Worm (Caenorhabditis elegans): ENCODE measurements around the gene ints-11.

ints-11 gene

ce11 chrII:8106921-8107695, 36.2 kb downstream of the ints-11 start, which contains the start of the genes chst-1 and C41C4.9 (continued):
- TF ChIP-seq C04F5.9 (tag; optimal IDR thresholded peaks at IDR 0.05): no peak
- no peak for TF ChIP-seq ceh-63 (GFP tag; optimal IDR thresholded peaks at IDR 0.05)
- TF ChIP-seq grh-1 (GFP tag; IDR thresholded peaks at IDR 0.05): no peak
- peak; percentile 76 for TF ChIP-seq skn-1 (tag; optimal IDR thresholded peaks at IDR 0.05)
- no peak for TF ChIP-seq hpl-2 (GFP tag; optimal IDR thresholded peaks at IDR 0.05)
- TF ChIP-seq aly-2 (tag; optimal IDR thresholded peaks at IDR 0.05): peak; percentile 37
- TF ChIP-seq ceh-88 (GFP tag; IDR thresholded peaks at IDR 0.05): no peak
- peak; percentile 65 for TF ChIP-seq dsc-1 (tag; optimal IDR thresholded peaks at IDR 0.05)
- TF ChIP-seq rnt-1 (tag; optimal IDR thresholded peaks at IDR 0.05): peak; percentile 84
- peak; percentile 56 for TF ChIP-seq nhr-19 (GFP tag; conservative IDR thresholded peaks at IDR 0.05)
- TF ChIP-seq ceh-8 (GFP tag; optimal IDR thresholded peaks at IDR 0.05): peak; percentile 23
- peak; percentile 69 for TF ChIP-seq mep-1 (tag; optimal IDR thresholded peaks at IDR 0.05)
- peak in 1 of 2 experiments; percentile 35 for TF ChIP-seq egl-27 (tag; optimal IDR thresholded peaks at IDR 0.05)
- TF ChIP-seq zag-1 (tag; optimal IDR thresholded peaks at IDR 0.05): no peak
- TF ChIP-seq hlh-17 (GFP tag; optimal IDR thresholded peaks at IDR 0.05; ENCODE audit: borderline replicate concordance): no peak
- peak; percentile 55 for TF ChIP-seq unc-130 (tag; optimal IDR thresholded peaks at IDR 0.05)
- TF ChIP-seq ama-1 (optimal IDR thresholded peaks at IDR 0.05): no peak
- peak; percentile 34 for TF ChIP-seq lin-14 (GFP tag; optimal IDR thresholded peaks at IDR 0.05)
- TF ChIP-seq sup-37 (GFP tag; optimal IDR thresholded peaks at IDR 0.05): no peak
- TF ChIP-seq ztf-11 (tag; optimal IDR thresholded peaks at IDR 0.05): peak in 1 of 2 experiments; percentile 44
- TF ChIP-seq lin-15B (tag; optimal IDR thresholded peaks at IDR 0.05): no peak
- TF ChIP-seq fkh-4 (tag; optimal IDR thresholded peaks at IDR 0.05; ENCODE audit: borderline replicate concordance): no peak
- peak; percentile 20 for TF ChIP-seq xbp-1 (tag; optimal IDR thresholded peaks at IDR 0.05)
- TF ChIP-seq C34B4.2 (tag; optimal IDR thresholded peaks at IDR 0.05): no peak
- no peak for TF ChIP-seq mef-2 (tag; optimal IDR thresholded peaks at IDR 0.05)
- peak; percentile 66 for TF ChIP-seq nhr-77 (tag; optimal IDR thresholded peaks at IDR 0.05)
- no peak for TF ChIP-seq sox-4 (tag; optimal IDR thresholded peaks at IDR 0.05)
- peak; percentile 7 for TF ChIP-seq ztf-4 (tag; optimal IDR thresholded peaks at IDR 0.05)
- TF ChIP-seq alr-1 (tag; optimal IDR thresholded peaks at IDR 0.05; ENCODE audit: borderline replicate concordance): no peak
- peak; percentile 38 for TF ChIP-seq jun-1 (tag; optimal IDR thresholded peaks at IDR 0.05)
- TF ChIP-seq nhr-90 (tag; optimal IDR thresholded peaks at IDR 0.05; ENCODE audit: poor library complexity): peak; percentile 78
- no peak for TF ChIP-seq nhr-76 (tag; optimal IDR thresholded peaks at IDR 0.05)
- peak in 2 of 6 experiments; percentile 34 to 48 for TF ChIP-seq elt-3 (tag; optimal IDR thresholded peaks at IDR 0.05)
- TF ChIP-seq efl-3 (GFP tag; optimal IDR thresholded peaks at IDR 0.05): no peak
- TF ChIP-seq fos-1 (tag; optimal IDR thresholded peaks at IDR 0.05): peak; percentile 47
- TF ChIP-seq mdl-1 (tag; optimal IDR thresholded peaks at IDR 0.05): peak in 1 of 2 experiments; percentile 79
- TF ChIP-seq zip-4 (GFP tag; optimal IDR thresholded peaks at IDR 0.05): no peak
- no peak for TF ChIP-seq hlh-4 (tag; optimal IDR thresholded peaks at IDR 0.05)
- no peak for TF ChIP-seq sptf-1 (tag; optimal IDR thresholded peaks at IDR 0.05)
- TF ChIP-seq nhr-71 (tag; optimal IDR thresholded peaks at IDR 0.05): peak; percentile 74

DNA sequence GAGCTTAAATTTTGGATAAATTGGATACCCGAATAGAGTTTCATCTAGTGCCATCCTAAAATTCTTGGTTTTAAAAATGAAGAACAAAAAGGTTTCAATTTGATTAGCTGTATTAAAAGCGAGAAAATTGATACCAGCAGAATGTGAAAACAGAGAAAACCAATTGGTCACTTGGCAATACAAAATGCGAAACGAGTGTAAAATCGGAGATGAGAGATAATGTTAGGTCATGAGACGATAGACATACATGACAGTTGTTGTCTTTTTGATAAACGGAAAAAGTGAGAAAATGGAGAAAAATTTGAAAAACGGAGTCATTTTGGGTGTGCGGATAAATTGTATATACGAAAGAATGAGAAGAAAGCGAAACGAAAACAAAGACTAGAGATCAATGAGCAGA, 38.3 kb downstream of the ints-11 start, which contains the start of gene sfxn-5:
Gene sfxn-5, minus strand, starts transcription at position 55 of the 400 bp plus-strand sequence.
- TF ChIP-seq blmp-1 (tag; optimal IDR thresholded peaks at IDR 0.05): peak; percentile 90
- TF ChIP-seq lin-35 (GFP tag; optimal IDR thresholded peaks at IDR 0.05): peak in 1 of 2 experiments; percentile 33
- peak; percentile 12 for TF ChIP-seq nhr-19 (GFP tag; conservative IDR thresholded peaks at IDR 0.05)
- no peak for TF ChIP-seq mab-9 (GFP tag; IDR thresholded peaks at IDR 0.05)
- no peak for TF ChIP-seq lir-3 (tag; optimal IDR thresholded peaks at IDR 0.05; ENCODE audit: poor library complexity)
- TF ChIP-seq pqm-1 (tag; optimal IDR thresholded peaks at IDR 0.05): no peak
- TF ChIP-seq nhr-20 (tag; optimal IDR thresholded peaks at IDR 0.05): peak; percentile 20
- TF ChIP-seq unc-130 (tag; optimal IDR thresholded peaks at IDR 0.05): peak; percentile 23
- peak in 1 of 2 experiments; percentile 1 for TF ChIP-seq mdl-1 (tag; optimal IDR thresholded peaks at IDR 0.05)
- TF ChIP-seq zag-1 (tag; optimal IDR thresholded peaks at IDR 0.05): no peak
- TF ChIP-seq nhr-71 (tag; optimal IDR thresholded peaks at IDR 0.05): peak; percentile 68
- no peak for TF ChIP-seq hlh-17 (GFP tag; optimal IDR thresholded peaks at IDR 0.05; ENCODE audit: borderline replicate concordance)
- TF ChIP-seq lsy-2 (tag; optimal IDR thresholded peaks at IDR 0.05): peak; percentile 2 to 63
- peak; percentile 82 for TF ChIP-seq lin-14 (GFP tag; optimal IDR thresholded peaks at IDR 0.05)
- peak; percentile 54 for TF ChIP-seq nhr-85 (tag)
- TF ChIP-seq fos-1 (tag; optimal IDR thresholded peaks at IDR 0.05): peak; percentile 11
- TF ChIP-seq rnt-1 (tag; optimal IDR thresholded peaks at IDR 0.05): peak; percentile 45
- TF ChIP-seq nhr-84 (tag; optimal IDR thresholded peaks at IDR 0.05): no peak
- no peak for TF ChIP-seq ama-1 (optimal IDR thresholded peaks at IDR 0.05)
- peak; percentile 59 for TF ChIP-seq snu-23 (GFP tag; optimal IDR thresholded peaks at IDR 0.05)
- peak; percentile 73 for TF ChIP-seq mep-1 (tag; optimal IDR thresholded peaks at IDR 0.05)

Data from whole organism, L1 larva.